Worm (Caenorhabditis elegans) whole organism, L4 larva: ENCODE measurements around the gene R07B7.6.

Experiments used
- ama-1 ChIP-seq: fragments of 150-350 bp; optimal IDR thresholded peaks from 2 replicates; lab custom pipeline; 2014; ENCODE audit warnings: inconsistent platforms, mixed read lengths
- cey-2 ChIP-seq: sonication (generic microtip); optimal IDR thresholded peaks from 3 replicates; lab custom pipeline; 2017; ENCODE audit warnings: missing genetic modification characterization, mild to moderate bottlenecking, missing compliant biosample characterization, antibody characterized with exemption, borderline replicate concordance; ENCODE audit not compliant: insufficient read depth
- dve-1 ChIP-seq: sonication (generic microtip); optimal IDR thresholded peaks from 2 replicates; lab custom pipeline; 2017; ENCODE audit warnings: antibody characterized with exemption, mild to moderate bottlenecking, missing genetic modification characterization, missing compliant biosample characterization; ENCODE audit not compliant: insufficient read depth
- hlh-30 ChIP-seq: sonication (generic microtip); optimal IDR thresholded peaks from 2 replicates; lab custom pipeline; 2017; ENCODE audit warnings: antibody characterized with exemption, mild to moderate bottlenecking, missing genetic modification characterization, missing compliant biosample characterization; ENCODE audit not compliant: insufficient read depth
- lim-7 ChIP-seq: fragments of 200-800 bp; sonication (Bioruptor generic); IDR thresholded peaks from 2 replicates; pipeline ENCODE4 v1.3.6; 2022; ENCODE audit warnings: missing genetic modification characterization, missing compliant biosample characterization
- nhr-28 ChIP-seq: fragments of 150-350 bp; optimal IDR thresholded peaks from 2 replicates; lab custom pipeline; 2014; ENCODE audit warnings: missing biosample characterization, missing genetic modification characterization
- nhr-77 ChIP-seq: fragments of 150-350 bp; optimal IDR thresholded peaks from 2 replicates; lab custom pipeline; 2014; ENCODE audit warnings: missing biosample characterization, missing genetic modification characterization
- php-3 ChIP-seq: fragments of 200-800 bp; sonication (Bioruptor generic); IDR thresholded peaks from 2 replicates; pipeline ENCODE4 v1.3.6; 2022; ENCODE audit warnings: missing genetic modification reagents, missing genetic modification characterization, missing compliant biosample characterization
- pqm-1 ChIP-seq: sonication (generic microtip); optimal IDR thresholded peaks from 2 replicates; lab custom pipeline; 2017; ENCODE audit warnings: missing biosample characterization, missing genetic modification characterization
- rbr-2 ChIP-seq: sonication (generic microtip); optimal IDR thresholded peaks from 2 replicates; lab custom pipeline; 2016; ENCODE audit warnings: missing genotype, missing genetic modification characterization, missing compliant biosample characterization

DNA sequence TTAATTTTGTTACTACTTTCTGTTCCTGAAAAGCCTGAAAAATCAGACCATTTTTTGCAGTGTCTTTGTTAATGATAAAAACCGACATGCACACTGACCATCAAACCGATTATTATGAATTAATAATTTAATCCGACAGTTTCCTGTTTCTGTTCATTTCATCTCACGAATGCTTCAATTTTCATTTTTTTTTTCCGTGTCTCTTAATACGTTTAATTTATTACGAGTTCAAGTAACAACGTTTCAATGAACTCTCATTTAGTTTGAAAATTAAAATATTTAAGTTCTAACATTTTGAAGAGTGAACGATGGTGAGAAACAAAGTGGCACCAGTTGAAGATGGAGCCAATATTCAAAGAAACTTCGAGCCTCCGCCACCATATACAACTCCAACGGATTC, 39.9 kb upstream of the R07B7.6 start, which contains the start of gene spin-1:
- no peak for TF ChIP-seq nhr-28 (tag; lab: Kevin White, UChicago)
- no peak for TF ChIP-seq rbr-2
- no peak for TF ChIP-seq php-3 (GFP tag; lab: Robert Waterston, UW)
- TF ChIP-seq hlh-30 (tag; lab: Kevin White, UChicago), result no peak
- TF ChIP-seq pqm-1 (tag; lab: Kevin White, UChicago), result no peak
- TF ChIP-seq ama-1 (lab: Kevin White, UChicago), result no peak
- no peak for TF ChIP-seq dve-1 (tag; lab: Kevin White, UChicago)
- TF ChIP-seq cey-2 (tag; lab: Kevin White, UChicago), result no peak
- no peak for TF ChIP-seq lim-7 (GFP tag; lab: Robert Waterston, UW)
- no peak for TF ChIP-seq nhr-77 (tag; lab: Kevin White, UChicago)
